Worm (Caenorhabditis elegans): Measurements from ENCODE around the gene shk-1.

shk-1 gene

DNA sequence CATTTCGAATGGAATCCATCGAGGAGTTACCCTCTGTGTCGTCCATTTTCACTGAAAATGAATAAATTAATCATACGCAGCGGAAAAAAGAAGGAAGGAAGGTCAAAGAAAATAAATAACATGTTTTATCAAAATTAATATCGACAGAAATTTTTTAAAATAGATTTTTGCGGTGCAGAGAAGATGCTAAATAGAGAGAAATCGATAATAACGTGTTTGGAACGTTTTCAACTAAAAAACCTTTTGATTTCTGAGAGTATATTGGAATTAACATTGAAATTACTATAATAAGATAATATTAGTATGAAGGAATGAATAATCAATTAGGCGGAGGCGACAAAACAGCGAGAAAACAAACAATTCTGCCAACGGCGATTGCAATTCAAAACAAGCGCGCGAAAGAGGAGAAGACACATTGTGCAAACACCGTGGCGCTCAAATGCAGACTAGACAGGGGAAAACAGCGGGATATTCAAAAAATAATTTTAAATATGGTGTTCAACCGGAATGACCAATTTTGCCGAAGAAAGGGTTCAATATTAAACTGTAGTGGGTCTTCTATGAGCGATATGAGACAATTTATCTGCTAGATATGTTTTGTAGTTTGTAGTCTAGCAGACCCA, 41.5 kb upstream of the shk-1 start, which contains the start of gene wee-1.3 (continued):
- TF ChIP-seq F44E2.7 (GFP tag; IDR thresholded peaks at IDR 0.05) (no peak), nhr-6 (tag; optimal IDR thresholded peaks at IDR 0.05) (peak; percentile 73), snpc-4 (tag; optimal IDR thresholded peaks at IDR 0.05) (no peak), nhr-41 (GFP tag; IDR thresholded peaks at IDR 0.05) (no peak), ZK546.5 (tag; optimal IDR thresholded peaks at IDR 0.05) (no peak), rbr-2 (tag; optimal IDR thresholded peaks at IDR 0.05) (peak; percentile 74), nhr-48 (tag; optimal IDR thresholded peaks at IDR 0.05) (peak; percentile 10), F49E8.2 (tag; optimal IDR thresholded peaks at IDR 0.05; ENCODE audit: borderline replicate concordance) (no peak), lin-1 (GFP tag; IDR thresholded peaks at IDR 0.05) (no peak), ceh-62 (tag; optimal IDR thresholded peaks at IDR 0.05) (no peak), lim-7 (GFP tag; IDR thresholded peaks at IDR 0.05) (no peak), nhr-237 (tag; optimal IDR thresholded peaks at IDR 0.05) (no peak), daf-8 (GFP tag; IDR thresholded peaks at IDR 0.05) (no peak), gei-8 (GFP tag; optimal IDR thresholded peaks at IDR 0.05) (no peak), Y75B8A.6 (GFP tag; IDR thresholded peaks at IDR 0.05) (no peak), lin-15B (tag; optimal IDR thresholded peaks at IDR 0.05) (no peak), unc-62 (GFP tag; optimal IDR thresholded peaks at IDR 0.05 in 1 of 2) (peak in 1 of 2 experiments; percentile 33), unc-62 (tag; optimal IDR thresholded peaks at IDR 0.05) (no peak), lin-13 (GFP tag; optimal IDR thresholded peaks at IDR 0.05) (no peak), set-16 (GFP tag; IDR thresholded peaks at IDR 0.05) (no peak), ceh-82 (tag; optimal IDR thresholded peaks at IDR 0.05) (no peak), madf-9 (GFP tag; conservative IDR thresholded peaks at IDR 0.05) (no peak), nhr-10 (tag; optimal IDR thresholded peaks at IDR 0.05) (no peak), spr-3 (GFP tag; optimal IDR thresholded peaks at IDR 0.05) (no peak), ama-1 (optimal IDR thresholded peaks at IDR 0.05) (no peak), hmg-1.1 (GFP tag; IDR thresholded peaks at IDR 0.05) (peak; percentile 69), pqm-1 (tag; optimal IDR thresholded peaks at IDR 0.05) (no peak), nhr-28 (tag; optimal IDR thresholded peaks at IDR 0.05) (peak; percentile 60), duxl-1 (tag; optimal IDR thresholded peaks at IDR 0.05; ENCODE audit: poor library complexity) (no peak), fkh-10 (GFP tag; optimal IDR thresholded peaks at IDR 0.05) (peak; percentile 30), php-3 (GFP tag; IDR thresholded peaks at IDR 0.05) (no peak), T26A8.4 (GFP tag; IDR thresholded peaks at IDR 0.05) (no peak), F37D6.2 (tag; optimal IDR thresholded peaks at IDR 0.05) (peak; percentile 2), nhr-77 (tag; optimal IDR thresholded peaks at IDR 0.05) (peak; percentile 63), unc-39 (tag; optimal IDR thresholded peaks at IDR 0.05) (no peak), nhr-11 (tag; optimal IDR thresholded peaks at IDR 0.05) (peak; percentile 86), R02D3.7 (tag; optimal IDR thresholded peaks at IDR 0.05) (no peak), ctbp-1 (GFP tag; IDR thresholded peaks at IDR 0.05) (no peak), daf-19 (GFP tag; conservative IDR thresholded peaks at IDR 0.05) (no peak), ztf-7 (tag; optimal IDR thresholded peaks at IDR 0.05) (no peak), lin-29 (GFP tag; IDR thresholded peaks at IDR 0.05) (no peak), ZK337.2 (GFP tag; IDR thresholded peaks at IDR 0.05) (no peak), lin-39 (tag; optimal IDR thresholded peaks at IDR 0.05) (no peak), ceh-44 (GFP tag; IDR thresholded peaks at IDR 0.05) (no peak), madf-5 (GFP tag; IDR thresholded peaks at IDR 0.05) (no peak), lsy-2 (tag; optimal IDR thresholded peaks at IDR 0.05) (peak; percentile 30 to 94), snpc-1.2 (GFP tag; IDR thresholded peaks at IDR 0.05) (no peak), egl-43 (GFP tag; IDR thresholded peaks at IDR 0.05) (no peak), nhr-25 (tag; optimal IDR thresholded peaks at IDR 0.05; ENCODE audit: borderline replicate concordance, insufficient read depth) (peak; percentile 34), zip-2 (tag; optimal IDR thresholded peaks at IDR 0.05) (no peak), mdl-1 (tag; optimal IDR thresholded peaks at IDR 0.05) (peak in 1 of 2 experiments; percentile 40), mdt-29 (GFP tag; IDR thresholded peaks at IDR 0.05) (no peak), dmd-9 (GFP tag; IDR thresholded peaks at IDR 0.05) (no peak)

Measured in whole organism, L4 larva.